Fruit fly (Drosophila melanogaster) whole organism, embryonic: ENCODE measurements around the gene CG14431.

Source experiments
- Atf-2 ChIP-seq: fragments of 200-800 bp; sonication (Bioruptor generic); optimal IDR thresholded peaks from 2 replicates; lab custom pipeline; 2016; ENCODE audit warnings: missing biosample characterization, missing genetic modification characterization
- BEAF-32 ChIP-seq: fragments of 200-800 bp; sonication (Bioruptor generic); optimal IDR thresholded peaks from 3 replicates; lab custom pipeline; 2017; ENCODE audit warnings: missing biosample characterization, missing genetic modification characterization, mild to moderate bottlenecking, moderate library complexity, missing genetic modification reagents
- CG1024 ChIP-seq: fragments of 200-800 bp; sonication (Bioruptor generic); IDR thresholded peaks from 2 replicates; pipeline ENCODE4 v1.3.6; 2022; ENCODE audit warnings: missing biosample characterization, missing genetic modification characterization
- CG10274 ChIP-seq: fragments of 200-800 bp; sonication (Bioruptor generic); optimal IDR thresholded peaks from 3 replicates; lab custom pipeline; 2017; ENCODE audit warnings: missing biosample characterization, mild to moderate bottlenecking, missing genetic modification characterization
- CG14441 ChIP-seq: fragments of 200-800 bp; sonication (Bioruptor generic); IDR thresholded peaks from 2 replicates; pipeline ENCODE4 v1.3.6; 2022; ENCODE audit warnings: missing biosample characterization, missing genetic modification characterization
- CG1529 ChIP-seq: fragments of 200-800 bp; sonication (Bioruptor generic); optimal IDR thresholded peaks from 3 replicates; lab custom pipeline; 2018; ENCODE audit warnings: missing biosample characterization, missing genetic modification characterization
- CG17328 ChIP-seq: fragments of 200-800 bp; sonication (Bioruptor generic); IDR thresholded peaks from 2 replicates; pipeline ENCODE4 v1.3.6; 2022; ENCODE audit warnings: missing biosample characterization, missing genetic modification characterization
- CG17802 ChIP-seq: fragments of 200-800 bp; sonication (Bioruptor generic); optimal IDR thresholded peaks from 2 replicates; lab custom pipeline; 2018; ENCODE audit warnings: missing biosample characterization, mild to moderate bottlenecking, missing genetic modification characterization, moderate library complexity
- CG1832 ChIP-seq: fragments of 200-800 bp; sonication (Bioruptor generic); optimal IDR thresholded peaks from 2 replicates; lab custom pipeline; 2017; ENCODE audit warnings: missing biosample characterization, mild to moderate bottlenecking, missing genetic modification characterization, inconsistent platforms
- CG18619 ChIP-seq: fragments of 200-800 bp; sonication (Bioruptor generic); optimal IDR thresholded peaks from 3 replicates; lab custom pipeline; 2017; ENCODE audit warnings: missing biosample characterization, mild to moderate bottlenecking, missing genetic modification characterization
- CG2199 ChIP-seq: fragments of 200-800 bp; sonication (Bioruptor generic); IDR thresholded peaks from 3 replicates; pipeline ENCODE4 v1.3.6; 2022; ENCODE audit warnings: missing biosample characterization, missing genetic modification characterization
- CG30403 ChIP-seq: fragments of 200-800 bp; sonication (Bioruptor generic); optimal IDR thresholded peaks from 3 replicates; lab custom pipeline; 2016; ENCODE audit warnings: missing biosample characterization, missing genetic modification characterization
- CG33213 ChIP-seq: fragments of 200-800 bp; sonication (Bioruptor generic); optimal IDR thresholded peaks from 3 replicates; lab custom pipeline; 2016; ENCODE audit warnings: missing biosample characterization, missing genetic modification characterization
- CG34376 ChIP-seq: fragments of 200-800 bp; sonication (Bioruptor generic); optimal IDR thresholded peaks from 2 replicates; lab custom pipeline; 2018; ENCODE audit warnings: missing biosample characterization, mild to moderate bottlenecking, missing genetic modification characterization
- CG34422 ChIP-seq: fragments of 200-800 bp; sonication (Bioruptor generic); IDR thresholded peaks from 3 replicates; pipeline ENCODE4 v1.3.6; 2022; ENCODE audit warnings: missing biosample characterization, missing genetic modification characterization
- CG6689 ChIP-seq: fragments of 200-800 bp; sonication (Bioruptor generic); IDR thresholded peaks from 2 replicates; pipeline ENCODE4 v1.3.6; 2022; ENCODE audit warnings: missing biosample characterization, missing genetic modification characterization
- CG8359 ChIP-seq: fragments of 200-800 bp; sonication (Bioruptor generic); optimal IDR thresholded peaks from 2 replicates; lab custom pipeline; 2017; ENCODE audit warnings: missing biosample characterization, mild to moderate bottlenecking, missing genetic modification characterization, borderline replicate concordance
- CG9609 ChIP-seq: fragments of 200-800 bp; sonication (Bioruptor generic); optimal IDR thresholded peaks from 3 replicates; lab custom pipeline; 2016; ENCODE audit warnings: missing biosample characterization, missing genetic modification characterization
- CG9797 ChIP-seq: fragments of 200-800 bp; sonication (Bioruptor generic); optimal IDR thresholded peaks from 3 replicates; lab custom pipeline; 2018; ENCODE audit warnings: missing biosample characterization, mild to moderate bottlenecking, missing genetic modification characterization
- Doc3 ChIP-seq: fragments of 200-800 bp; sonication (Bioruptor generic); IDR thresholded peaks from 3 replicates; pipeline ENCODE4 v1.3.6; 2022; ENCODE audit warnings: missing biosample characterization, missing genetic modification characterization; ENCODE audit not compliant: partially characterized antibody
- Eip74EF ChIP-seq, 2 experiments: fragments of 200-800 bp in 1 of 2; fragments of >200 bp in 1 of 2; sonication (Bioruptor generic) in 1 of 2; optimal IDR thresholded peaks; 2 replicates each; lab custom pipeline; 2017 to 2019; ENCODE audit warnings: missing biosample characterization in 2 of 2, missing genetic modification characterization in 2 of 2, mild to moderate bottlenecking in 1 of 2, moderate library complexity in 1 of 2
- Ets97D ChIP-seq: fragments of 200-800 bp; sonication (Bioruptor generic); optimal IDR thresholded peaks from 3 replicates; lab custom pipeline; 2016; ENCODE audit warnings: missing biosample characterization, missing genetic modification characterization
- Fer1 ChIP-seq: fragments of 200-800 bp; sonication (Bioruptor generic); optimal IDR thresholded peaks from 2 replicates; lab custom pipeline; 2017; ENCODE audit warnings: missing biosample characterization, mild to moderate bottlenecking, missing genetic modification characterization
- HLH3B ChIP-seq: fragments of 200-800 bp; sonication (Bioruptor generic); IDR thresholded peaks from 2 replicates; pipeline ENCODE4 v1.3.6; 2022; ENCODE audit warnings: missing biosample characterization, missing genetic modification characterization
- Mes4 ChIP-seq: fragments of 200-800 bp; sonication (Bioruptor generic); optimal IDR thresholded peaks from 2 replicates; lab custom pipeline; 2016; ENCODE audit warnings: missing biosample characterization, missing genetic modification characterization
- NC2α ChIP-seq: fragments of 200-800 bp; sonication (Bioruptor generic); optimal IDR thresholded peaks from 2 replicates; lab custom pipeline; 2016; ENCODE audit warnings: missing biosample characterization, missing genetic modification characterization
- Nf-YB ChIP-seq: fragments of 200-800 bp; sonication (Bioruptor generic); optimal IDR thresholded peaks from 3 replicates; lab custom pipeline; 2019; ENCODE audit warnings: missing biosample characterization, mild to moderate bottlenecking, missing genetic modification characterization, moderate library complexity
- NfI ChIP-seq: fragments of 200-800 bp; sonication (Bioruptor generic); optimal IDR thresholded peaks from 3 replicates; lab custom pipeline; 2018; ENCODE audit warnings: missing biosample characterization, mild to moderate bottlenecking, missing genetic modification characterization, moderate library complexity
- Stat92E ChIP-seq, 3 experiments: fragments of >200 bp in 2 of 3; fragments of 200-800 bp in 1 of 3; sonication (Bioruptor generic) in 1 of 3; optimal IDR thresholded peaks; 2 replicates each; lab custom pipeline; 2017 to 2019; ENCODE audit warnings: missing biosample characterization in 3 of 3, missing genetic modification characterization in 3 of 3, mild to moderate bottlenecking in 1 of 3, moderate library complexity in 1 of 3
- Usf ChIP-seq: fragments of 200-800 bp; sonication (Bioruptor generic); optimal IDR thresholded peaks from 2 replicates; lab custom pipeline; 2017; ENCODE audit warnings: missing genotype, missing biosample characterization, missing genetic modification characterization
- al ChIP-seq: fragments of 200-800 bp; sonication (Bioruptor generic); IDR thresholded peaks from 2 replicates; pipeline ENCODE4 v1.3.6; 2022; ENCODE audit warnings: missing biosample characterization, missing genetic modification characterization
- caup ChIP-seq: fragments of 200-800 bp; sonication (Bioruptor generic); optimal IDR thresholded peaks from 3 replicates; lab custom pipeline; 2017; ENCODE audit warnings: missing biosample characterization, mild to moderate bottlenecking, missing genetic modification characterization, moderate library complexity; ENCODE audit not compliant: severe bottlenecking
- corto ChIP-seq: fragments of 200-800 bp; sonication (Bioruptor generic); optimal IDR thresholded peaks from 2 replicates; lab custom pipeline; 2016; ENCODE audit warnings: missing biosample characterization, mild to moderate bottlenecking, missing genetic modification characterization, moderate library complexity
- danr ChIP-seq: fragments of 200-800 bp; sonication (Bioruptor generic); IDR thresholded peaks from 2 replicates; pipeline ENCODE4 v1.3.6; 2022; ENCODE audit warnings: missing biosample characterization, missing genetic modification characterization
- esg ChIP-seq: fragments of 200-800 bp; sonication (Bioruptor generic); conservative IDR thresholded peaks from 2 replicates; pipeline ENCODE4 v1.3.6; 2022; ENCODE audit warnings: missing biosample characterization, missing genetic modification characterization
- fd64A ChIP-seq: fragments of 200-800 bp; sonication (Bioruptor generic); optimal IDR thresholded peaks from 3 replicates; lab custom pipeline; 2018; ENCODE audit warnings: missing biosample characterization, mild to moderate bottlenecking, missing genetic modification characterization
- gfzf ChIP-seq: fragments of 200-800 bp; sonication (Bioruptor generic); optimal IDR thresholded peaks from 2 replicates; lab custom pipeline; 2016; ENCODE audit warnings: missing biosample characterization, mild to moderate bottlenecking, missing genetic modification characterization, moderate library complexity
- kay ChIP-seq: fragments of 200-800 bp; sonication (Bioruptor generic); optimal IDR thresholded peaks from 2 replicates; lab custom pipeline; 2016; ENCODE audit warnings: missing biosample characterization, missing genetic modification characterization
- nerfin-2 ChIP-seq: fragments of 200-800 bp; sonication (Bioruptor generic); IDR thresholded peaks from 2 replicates; pipeline ENCODE4 v1.3.6; 2022; ENCODE audit warnings: missing biosample characterization, missing genetic modification characterization; ENCODE audit not compliant: partially characterized antibody
- onecut ChIP-seq: fragments of 200-800 bp; sonication (Bioruptor generic); IDR thresholded peaks from 2 replicates; pipeline ENCODE4 v1.3.6; 2022; ENCODE audit warnings: missing biosample characterization, missing genetic modification characterization
- p53 ChIP-seq: fragments of 200-800 bp; sonication (Bioruptor generic); optimal IDR thresholded peaks from 2 replicates; lab custom pipeline; 2016; ENCODE audit warnings: missing biosample characterization, missing genetic modification characterization
- pzg ChIP-seq: fragments of 200-800 bp; sonication (Bioruptor generic); optimal IDR thresholded peaks from 3 replicates; lab custom pipeline; 2018; ENCODE audit warnings: missing biosample characterization, mild to moderate bottlenecking, missing genetic modification characterization, moderate library complexity
- scrt ChIP-seq: fragments of 200-800 bp; sonication (Bioruptor generic); optimal IDR thresholded peaks from 2 replicates; lab custom pipeline; 2018; ENCODE audit warnings: missing biosample characterization, mild to moderate bottlenecking, missing genetic modification characterization, moderate library complexity
- seq ChIP-seq: fragments of 200-800 bp; sonication (Bioruptor generic); IDR thresholded peaks from 2 replicates; pipeline ENCODE4 v1.3.6; 2022; ENCODE audit warnings: missing biosample characterization, missing genetic modification characterization
- slp2 ChIP-seq: fragments of 200-800 bp; sonication (Bioruptor generic); optimal IDR thresholded peaks from 2 replicates; lab custom pipeline; 2016; ENCODE audit warnings: missing biosample characterization, missing genetic modification characterization
- stc ChIP-seq: fragments of 200-800 bp; sonication (Bioruptor generic); IDR thresholded peaks from 2 replicates; pipeline ENCODE4 v1.3.6; 2022; ENCODE audit warnings: missing biosample characterization, missing genetic modification characterization
- trem ChIP-seq: fragments of 200-800 bp; optimal IDR thresholded peaks from 3 replicates; lab custom pipeline; 2019; ENCODE audit warnings: missing biosample characterization, mild to moderate bottlenecking, missing genetic modification characterization, moderate library complexity
- unpg ChIP-seq: fragments of 200-800 bp; sonication (Bioruptor generic); optimal IDR thresholded peaks from 3 replicates; lab custom pipeline; 2018; ENCODE audit warnings: missing biosample characterization, mild to moderate bottlenecking, missing genetic modification characterization, moderate library complexity
- zfh2 ChIP-seq: fragments of 200-800 bp; sonication (Bioruptor generic); optimal IDR thresholded peaks from 2 replicates; lab custom pipeline; 2016; ENCODE audit warnings: missing biosample characterization, missing genetic modification characterization

Gene CG14431

dm6 chrX:6863289-6863938 is 44.7 kb upstream of the CG14431 start, which contains the start of gene CG43736 (continued):
- TF ChIP-seq Usf (peak; percentile 87), esg (GFP tag; lab: Robert Waterston, UW) (peak; percentile 87), HLH3B (GFP tag; lab: Robert Waterston, UW) (peak; percentile 89), Mes4 (peak; percentile 89), Atf-2 (GFP tag; lab: Kevin White, UChicago) (peak; percentile 93), NfI (GFP tag; lab: Kevin White, UChicago) (peak; percentile 95), CG18619 (GFP tag; lab: Kevin White, UChicago) (peak; percentile 93), CG1529 (GFP tag; lab: Kevin White, UChicago) (peak; percentile 96), caup (GFP tag; lab: Kevin White, UChicago) (peak; percentile 93), scrt (GFP tag; lab: Kevin White, UChicago) (peak; percentile 92), CG6689 (GFP tag; lab: Robert Waterston, UW) (peak; percentile 91), slp2 (peak; percentile 92), CG9797 (peak; percentile 35), seq (peak; percentile 90), CG1832 (GFP tag; lab: Kevin White, UChicago) (no peak), stc (GFP tag; lab: Robert Waterston, UW) (peak; percentile 87), al (GFP tag; lab: Robert Waterston, UW) (peak; percentile 84), onecut (GFP tag; lab: Robert Waterston, UW) (peak; percentile 84), BEAF-32 (GFP tag; lab: Kevin White, UChicago) (peak; percentile 17), CG1024 (GFP tag; lab: Robert Waterston, UW) (peak; percentile 65), CG14441 (peak; percentile 85), Fer1 (peak; percentile 97), CG30403 (GFP tag; lab: Kevin White, UChicago) (peak; percentile 97), nerfin-2 (GFP tag; lab: Robert Waterston, UW) (no peak), CG34422 (peak; percentile 86), danr (GFP tag; lab: Robert Waterston, UW) (peak; percentile 90), Doc3 (no peak), trem (tag; lab: Kevin White, UChicago) (peak; percentile 94), zfh2 (peak; percentile 81), Stat92E (GFP tag; optimal IDR thresholded peaks at IDR 0.05; lab: Kevin White, UChicago) (peak in 1 of 3 experiments; percentile 76), fd64A (GFP tag; lab: Kevin White, UChicago) (peak; percentile 83), CG2199 (GFP tag; lab: Robert Waterston, UW) (no peak), corto (GFP tag; lab: Kevin White, UChicago) (peak; percentile 55), CG17802 (tag; lab: Kevin White, UChicago) (peak; percentile 75), NC2α (GFP tag; lab: Kevin White, UChicago) (peak; percentile 78), CG8359 (peak; percentile 87), Nf-YB (GFP tag; lab: Kevin White, UChicago) (peak; percentile 84), kay (GFP tag; lab: Kevin White, UChicago) (peak; percentile 81), Ets97D (GFP tag; lab: Kevin White, UChicago) (peak; percentile 64), p53 (peak; percentile 59), CG33213 (GFP tag; lab: Kevin White, UChicago) (peak; percentile 76), CG34376 (GFP tag; lab: Kevin White, UChicago) (peak; percentile 96), Eip74EF (GFP tag; optimal IDR thresholded peaks at IDR 0.05; lab: Kevin White, UChicago) (peak in 1 of 2 experiments; percentile 96), CG9609 (GFP tag; lab: Kevin White, UChicago) (peak; percentile 92), pzg (peak; percentile 7), unpg (GFP tag; lab: Kevin White, UChicago) (peak; percentile 96), CG17328 (GFP tag; lab: Robert Waterston, UW) (peak; percentile 76), CG10274 (GFP tag; lab: Kevin White, UChicago) (peak; percentile 99), gfzf (GFP tag; lab: Kevin White, UChicago) (no peak)
